Fruit fly (Drosophila melanogaster): ENCODE data around the gene RpL34b.

Gene RpL34b

DNA sequence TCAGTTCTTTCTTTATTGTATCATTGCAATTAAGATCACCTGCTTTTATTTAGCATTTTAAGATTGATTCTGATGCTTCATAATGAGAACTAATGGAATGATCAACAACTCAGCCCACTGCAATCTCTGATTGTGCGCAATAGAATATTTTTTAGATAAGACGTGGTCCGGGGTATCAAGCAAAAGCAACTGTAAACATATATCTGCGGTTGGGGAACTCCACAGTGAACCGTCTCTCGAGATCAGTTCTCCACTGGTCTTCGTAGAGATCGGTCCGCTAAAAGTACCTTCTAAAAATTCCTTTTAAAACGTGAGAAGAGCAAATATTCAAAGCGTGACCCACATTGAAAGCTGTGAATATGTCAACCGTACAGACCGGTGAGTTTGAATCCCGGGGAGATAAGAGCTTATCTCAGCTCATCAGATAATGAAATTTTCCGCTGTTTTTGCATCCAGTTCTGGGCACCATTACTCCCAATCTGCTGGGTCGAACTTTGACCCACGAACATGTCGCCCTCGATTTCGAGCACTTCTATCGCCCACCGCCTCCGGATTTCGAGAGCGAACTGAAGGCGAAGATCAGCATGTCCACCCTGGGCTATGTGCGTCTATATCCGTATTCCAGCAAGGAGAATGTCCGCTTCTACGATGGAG, 37.8 kb downstream of the RpL34b start, which contains the start of gene CG18473:
Gene CG18473, plus strand, starts transcription at position 240 of the 654 bp plus-strand sequence.
- TF ChIP-seq CG8478 (optimal IDR thresholded peaks at IDR 0.05), result no peak
- TF ChIP-seq usp (GFP tag; optimal IDR thresholded peaks at IDR 0.05), result no peak
- TF ChIP-seq psq (optimal IDR thresholded peaks at IDR 0.05), result no peak
- no peak for TF ChIP-seq Dll (optimal IDR thresholded peaks at IDR 0.05)
- no peak for TF ChIP-seq EcR (GFP tag; optimal IDR thresholded peaks at IDR 0.05)
- no peak for TF ChIP-seq pan (optimal IDR thresholded peaks at IDR 0.05)

DNA sequence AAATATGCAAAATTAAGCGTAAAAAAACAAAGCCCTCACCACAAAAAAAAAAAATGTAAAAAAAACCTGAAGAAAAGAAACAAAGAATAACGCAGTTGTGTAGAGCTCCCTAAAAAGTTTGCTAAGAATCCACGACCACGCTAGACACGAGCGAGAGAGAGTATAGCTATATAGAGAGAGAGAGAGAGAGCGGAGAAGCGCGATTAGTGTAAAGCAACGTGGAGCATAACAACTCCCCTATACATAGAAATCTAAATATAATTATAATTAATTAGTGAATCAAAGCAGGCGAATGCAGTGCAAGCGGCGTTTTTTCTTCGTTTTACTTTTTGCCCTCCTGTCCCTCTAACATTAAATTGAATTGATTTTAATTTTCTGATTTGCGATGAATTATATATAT, 41.6 kb downstream of the RpL34b start:
- TF ChIP-seq pan (optimal IDR thresholded peaks at IDR 0.05) (no peak), Dll (optimal IDR thresholded peaks at IDR 0.05) (no peak), EcR (GFP tag; optimal IDR thresholded peaks at IDR 0.05) (no peak)

DNA sequence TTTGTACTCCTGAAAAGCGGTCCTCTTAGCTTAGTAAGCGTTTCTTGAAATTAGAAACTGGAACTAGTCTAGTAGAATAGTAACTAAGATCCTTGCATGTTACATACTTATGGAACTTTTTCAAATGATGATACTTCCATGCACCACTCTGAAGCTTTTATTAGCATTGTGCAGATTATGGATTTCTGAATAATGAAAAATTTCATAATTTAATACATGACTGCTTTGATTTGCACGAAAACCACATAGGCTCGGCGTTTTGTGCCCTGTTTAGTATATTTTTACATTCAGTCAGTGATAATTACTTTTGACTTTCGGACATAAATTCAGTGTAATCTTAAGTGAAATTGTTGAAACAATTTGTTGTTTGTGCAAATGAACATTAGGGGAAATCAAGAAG, 45.8 kb downstream of the RpL34b start, which contains the start of gene CG43675:
Gene CG43675, plus strand, starts transcription at position 301 of the 400 bp plus-strand sequence.
- TF ChIP-seq pan (optimal IDR thresholded peaks at IDR 0.05), result no peak
- no peak for TF ChIP-seq CG8478 (optimal IDR thresholded peaks at IDR 0.05)
- TF ChIP-seq EcR (GFP tag; optimal IDR thresholded peaks at IDR 0.05), result no peak
- no peak for TF ChIP-seq usp (GFP tag; optimal IDR thresholded peaks at IDR 0.05)
- TF ChIP-seq Dll (optimal IDR thresholded peaks at IDR 0.05), result no peak
- TF ChIP-seq psq (optimal IDR thresholded peaks at IDR 0.05), result no peak

DNA sequence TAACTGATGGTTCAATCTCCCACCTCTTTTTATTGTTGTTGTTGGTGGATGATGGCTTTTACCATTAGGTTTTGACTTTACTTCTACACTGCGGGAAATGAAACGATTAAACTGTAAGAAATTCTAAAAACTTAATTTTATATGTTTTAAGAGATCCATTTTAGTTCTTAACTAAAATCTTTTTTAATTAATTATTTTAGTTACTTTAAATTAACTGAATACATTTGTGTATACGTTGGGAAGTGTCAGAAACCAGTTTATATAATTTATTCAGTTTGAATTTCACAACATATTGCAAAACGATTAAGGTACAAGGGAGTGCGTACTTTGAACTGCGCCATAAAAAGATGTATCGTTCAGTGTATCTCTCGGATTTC, 47.8 kb downstream of the RpL34b start:
- TF ChIP-seq usp (GFP tag; optimal IDR thresholded peaks at IDR 0.05), result no peak
- TF ChIP-seq Dll (optimal IDR thresholded peaks at IDR 0.05), result no peak
- TF ChIP-seq pan (optimal IDR thresholded peaks at IDR 0.05), result no peak
- TF ChIP-seq EcR (GFP tag; optimal IDR thresholded peaks at IDR 0.05), result no peak
- TF ChIP-seq CG8478 (optimal IDR thresholded peaks at IDR 0.05), result no peak
- TF ChIP-seq psq (optimal IDR thresholded peaks at IDR 0.05), result no peak

DNA sequence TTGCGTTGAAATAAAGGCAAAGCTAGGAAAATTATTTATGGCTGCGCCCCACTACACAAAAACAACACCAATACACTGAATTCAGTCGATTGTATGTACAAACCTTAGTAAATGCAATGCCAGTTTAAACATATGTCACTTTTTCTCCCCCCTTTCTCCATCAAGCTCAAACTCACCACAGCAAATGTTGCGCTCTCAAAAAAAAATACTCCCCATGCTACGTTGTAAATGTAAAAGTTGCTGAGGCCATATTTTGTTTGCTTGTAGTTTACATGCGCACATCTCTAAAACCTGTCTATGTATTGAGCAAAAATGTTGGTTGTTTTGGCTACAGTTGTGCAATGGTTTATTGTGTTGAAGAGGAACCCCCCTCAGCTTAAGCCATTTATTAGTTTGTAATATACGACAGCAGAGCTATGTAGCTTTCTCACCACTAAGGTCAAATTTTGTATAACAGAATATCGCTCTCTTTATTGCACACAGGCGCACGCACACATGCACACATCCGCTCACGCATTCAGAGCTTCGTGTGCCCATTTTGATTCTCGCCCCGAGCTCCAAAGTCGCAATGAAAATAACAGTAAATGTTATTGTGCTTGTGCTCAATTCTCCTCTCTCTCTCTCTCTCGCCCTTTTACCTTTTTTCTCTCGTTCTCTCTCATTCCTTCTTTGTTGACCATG, 48.3 kb downstream of the RpL34b start:
- TF ChIP-seq CG8478 (optimal IDR thresholded peaks at IDR 0.05) (no peak), pan (optimal IDR thresholded peaks at IDR 0.05) (no peak), EcR (GFP tag; optimal IDR thresholded peaks at IDR 0.05) (no peak), Dll (optimal IDR thresholded peaks at IDR 0.05) (no peak), usp (GFP tag; optimal IDR thresholded peaks at IDR 0.05) (no peak)

DNA sequence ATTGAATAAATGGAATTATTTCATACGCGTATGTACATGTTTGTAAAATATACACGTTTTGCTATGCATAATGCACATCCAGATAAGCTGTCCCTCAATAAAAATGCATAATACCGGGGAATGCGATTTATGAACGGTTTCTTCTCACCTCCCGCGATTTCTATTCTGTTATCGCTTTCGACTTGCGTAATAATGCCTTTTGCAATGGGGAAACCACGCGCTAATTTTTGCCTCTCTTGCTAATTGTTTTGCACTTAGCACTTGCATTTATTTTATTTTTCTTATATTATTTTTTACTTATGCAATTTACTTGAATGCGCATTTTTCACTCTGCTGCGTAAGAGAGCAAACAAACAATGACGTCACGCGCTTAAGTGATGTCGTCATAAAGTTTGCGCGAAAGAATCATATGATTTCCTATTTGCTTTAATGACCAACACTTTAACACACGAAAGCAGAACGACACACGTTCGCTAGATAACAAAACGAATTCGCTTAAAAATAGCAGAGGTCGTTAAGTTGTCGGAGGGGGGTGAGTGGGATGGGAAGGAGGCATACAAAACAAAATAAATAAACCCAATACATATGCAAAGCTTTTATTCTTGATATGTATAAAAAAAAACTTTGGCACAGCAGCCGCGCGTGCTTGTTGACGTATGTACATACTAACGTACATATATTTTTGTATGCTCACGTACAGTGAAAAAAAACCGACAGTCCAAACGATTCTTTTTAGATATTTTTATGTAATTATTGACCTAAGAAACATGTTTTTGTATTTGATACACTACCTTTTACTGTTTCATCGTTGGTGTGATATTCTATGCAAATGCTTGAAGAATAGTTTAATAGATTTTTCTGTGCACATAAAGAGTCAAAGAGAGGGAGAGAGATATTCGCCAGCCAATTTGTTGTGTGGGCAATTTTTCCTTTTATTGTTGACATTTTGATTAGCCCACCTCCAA, 49.3 kb downstream of the RpL34b start:
- TF ChIP-seq Dll (optimal IDR thresholded peaks at IDR 0.05) (no peak), pan (optimal IDR thresholded peaks at IDR 0.05) (no peak), EcR (GFP tag; optimal IDR thresholded peaks at IDR 0.05) (no peak), usp (GFP tag; optimal IDR thresholded peaks at IDR 0.05) (no peak), psq (optimal IDR thresholded peaks at IDR 0.05) (no peak), CG8478 (optimal IDR thresholded peaks at IDR 0.05) (no peak)

DNA sequence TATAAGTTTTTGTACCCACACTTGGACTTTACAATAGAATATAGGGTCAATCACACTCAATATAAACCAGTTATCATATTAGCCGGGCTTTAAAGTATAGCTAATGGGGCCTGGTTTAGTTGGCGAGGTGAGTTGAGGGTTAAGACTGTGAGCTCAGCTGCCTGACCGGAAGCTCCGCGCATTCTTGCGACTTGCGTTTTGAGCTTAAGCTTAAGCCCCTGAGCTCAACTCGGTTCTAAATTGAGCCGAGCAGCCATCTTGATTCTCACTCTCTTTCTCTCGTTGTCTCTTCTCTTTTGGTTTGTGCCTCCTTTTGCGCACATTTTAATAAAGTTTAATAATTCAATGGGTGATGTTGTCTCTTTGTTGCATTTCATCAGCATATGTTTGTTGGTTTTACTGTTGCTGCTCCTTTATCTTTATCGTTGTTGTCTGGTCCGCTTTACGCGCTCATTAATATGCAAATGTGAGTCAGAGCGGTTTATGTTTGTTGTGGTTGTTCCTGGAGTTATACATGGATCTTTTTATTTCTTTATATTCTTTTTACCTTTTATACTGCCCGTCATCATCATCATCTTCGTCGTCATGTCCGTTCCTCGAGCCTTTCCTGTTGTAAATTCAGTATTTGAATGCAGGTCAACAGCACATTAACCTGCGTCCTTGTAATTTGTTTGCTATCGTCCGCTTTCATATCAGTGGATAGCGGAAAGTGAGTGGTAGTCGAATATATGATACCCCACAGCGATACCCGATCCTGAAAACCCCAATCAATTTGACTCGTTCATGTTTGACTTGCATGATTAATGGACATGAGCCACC, 50.3 kb downstream of the RpL34b start:
- TF ChIP-seq pan (optimal IDR thresholded peaks at IDR 0.05) (peak; percentile 28), CG8478 (optimal IDR thresholded peaks at IDR 0.05) (no peak)

Data from whole organism.